Worm (Caenorhabditis elegans): ENCODE measurements around the gene W08G11.3.

DNA sequence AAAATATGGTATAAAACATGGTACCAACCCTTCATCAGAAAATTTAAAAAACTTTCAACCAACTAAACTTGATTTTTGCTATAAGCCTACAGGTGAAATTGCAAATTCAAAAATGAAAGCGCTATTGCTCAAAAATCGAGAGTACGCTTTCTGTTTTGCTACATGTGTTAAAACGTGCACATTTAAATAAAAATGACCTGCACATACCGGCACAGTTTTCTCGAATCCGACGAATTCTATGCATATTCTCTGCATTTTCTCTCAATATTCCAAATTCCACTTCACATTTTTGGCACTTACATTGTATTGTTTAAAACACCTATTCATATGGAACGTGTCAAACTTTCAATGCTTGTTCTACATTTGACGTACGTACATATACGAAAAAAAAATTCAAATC is 43.0 kb downstream of the W08G11.3 start, which contains the start of gene srh-145:
- TF ChIP-seq T22C8.4 (GFP tag; IDR thresholded peaks at IDR 0.05) (no peak), cog-1 (tag; optimal IDR thresholded peaks at IDR 0.05) (no peak)
